Worm (Caenorhabditis elegans) whole organism, young adult: ENCODE data around the gene idh-2.

Source experiments
- F22D6.2 ChIP-seq: sonication (generic microtip); optimal IDR thresholded peaks from 2 replicates; lab custom pipeline; 2016; ENCODE audit warnings: mild to moderate bottlenecking, missing genetic modification characterization, missing compliant biosample characterization
- F39B2.1 ChIP-seq: fragments of 200-800 bp; sonication (Bioruptor generic); IDR thresholded peaks from 2 replicates; pipeline ENCODE4 v1.3.6; 2022; ENCODE audit warnings: missing genetic modification reagents, missing genetic modification characterization, missing compliant biosample characterization
- hmg-20 ChIP-seq: fragments of 200-800 bp; sonication (Bioruptor generic); IDR thresholded peaks from 2 replicates; pipeline ENCODE4 v1.3.6; 2022; ENCODE audit warnings: missing genetic modification reagents, missing genetic modification characterization, missing compliant biosample characterization

DNA sequence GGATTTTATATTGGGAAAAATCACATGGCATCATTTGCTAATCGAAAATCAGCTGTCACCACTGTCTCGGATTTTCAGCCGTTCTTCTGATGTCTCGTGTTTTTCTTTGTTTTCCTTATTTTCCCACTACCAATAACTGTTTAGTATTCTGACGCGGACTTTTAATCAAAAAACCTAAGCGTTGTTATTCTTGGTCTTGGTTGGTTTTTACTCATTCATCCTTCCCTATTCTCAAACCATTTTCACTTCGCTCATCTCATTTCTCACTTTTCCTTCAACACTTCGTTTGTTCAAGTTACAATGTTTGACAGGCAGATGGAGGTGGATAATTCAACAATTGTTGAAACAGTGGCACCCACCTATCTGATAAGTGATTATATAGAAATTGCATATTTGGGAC is 37.2 kb upstream of the idh-2 start, which contains the start of gene gnrr-6:
- TF ChIP-seq F39B2.1 (GFP tag; lab: Robert Waterston, UW) (no peak), hmg-20 (GFP tag; lab: Robert Waterston, UW) (no peak), F22D6.2 (tag; lab: Kevin White, UChicago) (no peak)
